Fruit fly (Drosophila melanogaster): ENCODE results near the gene Nhe1.

Gene Nhe1

dm6 chr2L:81198-81597, 25.3 kb downstream of the Nhe1 start (continued):
- TF ChIP-seq hth (optimal IDR thresholded peaks at IDR 0.05) (no peak), MBD-R2 (GFP tag; IDR thresholded peaks at IDR 0.05) (no peak), CG17912 (GFP tag; optimal IDR thresholded peaks at IDR 0.05) (no peak), B-H2 (GFP tag; optimal IDR thresholded peaks at IDR 0.05) (peak; percentile 4), ash1 (GFP tag; optimal IDR thresholded peaks at IDR 0.05) (no peak), zf30C (GFP tag; optimal IDR thresholded peaks at IDR 0.05) (no peak), org-1 (GFP tag; optimal IDR thresholded peaks at IDR 0.05) (peak; percentile 61), z (GFP tag; IDR thresholded peaks at IDR 0.05) (no peak), hb (GFP tag; IDR thresholded peaks at IDR 0.05; ENCODE audit: partially characterized antibody) (no peak), grau (tag; optimal IDR thresholded peaks at IDR 0.05) (no peak), kni (GFP tag; optimal IDR thresholded peaks at IDR 0.05) (peak; percentile 4), ERR (GFP tag; optimal IDR thresholded peaks at IDR 0.05) (no peak), tap (tag; optimal IDR thresholded peaks at IDR 0.05) (peak; percentile 20), CG16779 (GFP tag; IDR thresholded peaks at IDR 0.05) (no peak), CG18619 (GFP tag; optimal IDR thresholded peaks at IDR 0.05) (peak; percentile 28), gt (GFP tag; IDR thresholded peaks at IDR 0.05) (no peak), salm (tag; optimal IDR thresholded peaks at IDR 0.05) (peak; percentile 40), Lhr (GFP tag; optimal IDR thresholded peaks at IDR 0.05) (peak; percentile 25), Fer3 (tag; optimal IDR thresholded peaks at IDR 0.05) (peak; percentile 45), CG10979 (tag; optimal IDR thresholded peaks at IDR 0.05) (no peak), trem (tag; optimal IDR thresholded peaks at IDR 0.05) (no peak), rib (GFP tag; IDR thresholded peaks at IDR 0.05) (no peak), CG17612 (GFP tag; IDR thresholded peaks at IDR 0.05) (no peak), H15 (GFP tag; IDR thresholded peaks at IDR 0.05) (no peak), usp (GFP tag; optimal IDR thresholded peaks at IDR 0.05) (no peak), CG8089 (GFP tag; optimal IDR thresholded peaks at IDR 0.05) (no peak), ems (GFP tag; optimal IDR thresholded peaks at IDR 0.05) (no peak), Hey (tag; optimal IDR thresholded peaks at IDR 0.05) (no peak), CG34422 (GFP tag; IDR thresholded peaks at IDR 0.05) (no peak), CG11085 (GFP tag; IDR thresholded peaks at IDR 0.05) (no peak), ham (GFP tag; IDR thresholded peaks at IDR 0.05) (no peak), Sry-β (GFP tag; optimal IDR thresholded peaks at IDR 0.05) (no peak), CG10959 (GFP tag; IDR thresholded peaks at IDR 0.05) (no peak), Dll (GFP tag; IDR thresholded peaks at IDR 0.05; ENCODE audit: partially characterized antibody) (no peak), CG15011 (GFP tag; optimal IDR thresholded peaks at IDR 0.05) (peak; percentile 28), CG10462 (GFP tag; optimal IDR thresholded peaks at IDR 0.05) (no peak), cas (GFP tag; IDR thresholded peaks at IDR 0.05) (no peak), psq (GFP tag; optimal IDR thresholded peaks at IDR 0.05) (no peak), inv (GFP tag; IDR thresholded peaks at IDR 0.05; ENCODE audit: partially characterized antibody) (no peak), CG2199 (GFP tag; IDR thresholded peaks at IDR 0.05) (no peak), bab2 (GFP tag; optimal IDR thresholded peaks at IDR 0.05) (no peak), croc (GFP tag; conservative IDR thresholded peaks at IDR 0.05) (no peak), gcm2 (GFP tag; optimal IDR thresholded peaks at IDR 0.05) (no peak), CG12659 (GFP tag; optimal IDR thresholded peaks at IDR 0.05) (peak; percentile 23), Meics (GFP tag; optimal IDR thresholded peaks at IDR 0.05) (peak; percentile 48), CG9609 (GFP tag; optimal IDR thresholded peaks at IDR 0.05) (no peak), mld (GFP tag; IDR thresholded peaks at IDR 0.05; ENCODE audit: partially characterized antibody) (no peak), CG6791 (GFP tag; IDR thresholded peaks at IDR 0.05; ENCODE audit: partially characterized antibody) (no peak), CG7271 (tag; optimal IDR thresholded peaks at IDR 0.05) (no peak), CG10654 (GFP tag; optimal IDR thresholded peaks at IDR 0.05) (no peak), vvl (GFP tag; IDR thresholded peaks at IDR 0.05) (no peak), Fer1 (GFP tag; optimal IDR thresholded peaks at IDR 0.05) (peak; percentile 76), phol (tag; optimal IDR thresholded peaks at IDR 0.05) (no peak)

All from whole organism, embryonic.